Worm (Caenorhabditis elegans) whole organism, late embryonic: Measurements from ENCODE around the gene srh-23.

ENCODE experiments used
- C08G9.2 ChIP-seq: sonication (generic microtip); optimal IDR thresholded peaks from 2 replicates; lab custom pipeline; 2016; ENCODE audit warnings: mild to moderate bottlenecking, missing genetic modification characterization, moderate library complexity, missing compliant biosample characterization
- Y22D7AL.16 ChIP-seq: sonication (generic microtip); optimal IDR thresholded peaks from 2 replicates; lab custom pipeline; 2016; ENCODE audit warnings: missing genetic modification characterization, missing compliant biosample characterization
- dmd-4 ChIP-seq: sonication (generic microtip); optimal IDR thresholded peaks from 2 replicates; lab custom pipeline; 2016; ENCODE audit warnings: borderline replicate concordance, missing genetic modification characterization, missing compliant biosample characterization
- elt-2 ChIP-seq: sonication (generic microtip); optimal IDR thresholded peaks from 2 replicates; lab custom pipeline; 2016; ENCODE audit warnings: missing genetic modification reagents, missing genetic modification characterization, missing compliant biosample characterization
- fkh-10 ChIP-seq: fragments of 150-350 bp; optimal IDR thresholded peaks from 2 replicates; lab custom pipeline; 2014; ENCODE audit warnings: missing biosample characterization, missing genetic modification reagents, missing genetic modification characterization
- fkh-6 ChIP-seq: sonication (generic microtip); optimal IDR thresholded peaks from 2 replicates; lab custom pipeline; 2016; ENCODE audit warnings: missing genetic modification characterization, missing compliant biosample characterization
- hlh-15 ChIP-seq: sonication (generic microtip); optimal IDR thresholded peaks from 2 replicates; lab custom pipeline; 2016; ENCODE audit warnings: missing genetic modification characterization, missing compliant biosample characterization
- hlh-30 ChIP-seq: sonication (generic microtip); optimal IDR thresholded peaks from 2 replicates; lab custom pipeline; 2017; ENCODE audit warnings: antibody characterized with exemption, missing genetic modification characterization, missing compliant biosample characterization; ENCODE audit not compliant: insufficient read depth
- nfya-1 ChIP-seq: sonication (generic microtip); optimal IDR thresholded peaks from 2 replicates; lab custom pipeline; 2017; ENCODE audit warnings: missing genetic modification characterization, mild to moderate bottlenecking, missing compliant biosample characterization, antibody characterized with exemption, moderate library complexity
- pat-9 ChIP-seq: fragments of 200-800 bp; sonication (Bioruptor generic); optimal IDR thresholded peaks from 2 replicates; lab custom pipeline; 2018; ENCODE audit warnings: mild to moderate bottlenecking, missing genetic modification characterization, moderate library complexity, missing compliant biosample characterization
- pqm-1 ChIP-seq: sonication (generic microtip); optimal IDR thresholded peaks from 2 replicates; lab custom pipeline; 2016; ENCODE audit warnings: missing genetic modification characterization, missing compliant biosample characterization
- rnt-1 ChIP-seq: sonication (generic microtip); optimal IDR thresholded peaks from 2 replicates; lab custom pipeline; 2016; ENCODE audit warnings: missing genetic modification characterization, missing compliant biosample characterization
- unc-86 ChIP-seq: sonication (generic microtip); optimal IDR thresholded peaks from 2 replicates; lab custom pipeline; 2016; ENCODE audit warnings: missing genetic modification characterization, missing compliant biosample characterization

ce11 chrV:4889976-4890479 is 30.9 kb upstream of the srh-23 start, which contains the start of gene T19H12.2:
- TF ChIP-seq elt-2 (tag; lab: Kevin White, UChicago), result no peak
- no peak for TF ChIP-seq nfya-1 (tag; lab: Kevin White, UChicago)
- TF ChIP-seq unc-86, result no peak
- TF ChIP-seq dmd-4 (tag; lab: Kevin White, UChicago), result no peak
- TF ChIP-seq fkh-6, result no peak
- TF ChIP-seq hlh-30 (tag; lab: Kevin White, UChicago), result no peak
- TF ChIP-seq pqm-1 (tag; lab: Kevin White, UChicago), result no peak
- no peak for TF ChIP-seq hlh-15 (tag; lab: Kevin White, UChicago)
- TF ChIP-seq rnt-1, result no peak
- TF ChIP-seq Y22D7AL.16 (tag; lab: Kevin White, UChicago), result no peak
- no peak for TF ChIP-seq pat-9 (tag; lab: Kevin White, UChicago)
- no peak for TF ChIP-seq C08G9.2 (tag; lab: Kevin White, UChicago)
- no peak for TF ChIP-seq fkh-10
